Fruit fly (Drosophila melanogaster) whole organism, larva: ENCODE measurements around the gene CG4586.

Experiments
- noc ChIP-seq: fragments of 200-800 bp; sonication (Bioruptor generic); optimal IDR thresholded peaks from 3 replicates; lab custom pipeline; 2019; ENCODE audit warnings: missing biosample characterization, mild to moderate bottlenecking, missing genetic modification characterization, moderate library complexity

CG4586 gene

dm6 chrX:7000444-7001134 is 30.9 kb downstream of the CG4586 start:
- peak; percentile 54 for TF ChIP-seq noc

dm6 chrX:7001135-7001769 is 31.5 kb downstream of the CG4586 start:
- peak; percentile 27 for TF ChIP-seq noc

DNA sequence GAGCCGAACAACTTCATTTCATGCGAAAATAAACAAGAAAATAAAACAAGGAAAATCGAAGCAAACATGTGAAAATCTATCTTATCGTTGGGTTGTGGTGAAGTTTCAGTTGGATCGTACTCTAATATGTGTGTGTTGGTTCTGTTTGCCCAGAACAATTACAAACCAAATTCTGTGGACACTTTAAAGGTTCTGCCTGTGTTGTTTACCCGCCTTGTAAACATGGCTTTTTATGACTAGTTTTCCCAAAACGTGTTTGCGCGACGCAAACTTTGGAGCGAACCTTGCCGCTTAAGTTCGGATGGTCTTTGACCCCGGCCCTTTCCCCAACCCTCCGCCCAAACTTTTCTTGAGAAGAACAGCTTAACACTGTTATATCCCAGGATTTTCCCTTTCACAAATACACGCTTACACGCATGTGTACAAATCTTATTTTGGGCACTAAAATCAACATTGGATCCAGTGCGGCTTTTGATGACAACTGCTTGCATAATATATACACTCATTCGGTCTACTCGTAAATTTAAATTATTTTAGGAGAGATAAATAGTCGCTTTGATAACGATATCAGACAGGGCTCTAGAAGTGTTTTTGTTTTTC is 34.5 kb downstream of the CG4586 start:
- no peak for TF ChIP-seq noc

- no peak for TF ChIP-seq noc
Measured at dm6 chrX:7005444-7005843, 35.7 kb downstream of the CG4586 start.

- no peak for TF ChIP-seq noc
Measured at dm6 chrX:7007693-7008092, 38.0 kb downstream of the CG4586 start.

DNA sequence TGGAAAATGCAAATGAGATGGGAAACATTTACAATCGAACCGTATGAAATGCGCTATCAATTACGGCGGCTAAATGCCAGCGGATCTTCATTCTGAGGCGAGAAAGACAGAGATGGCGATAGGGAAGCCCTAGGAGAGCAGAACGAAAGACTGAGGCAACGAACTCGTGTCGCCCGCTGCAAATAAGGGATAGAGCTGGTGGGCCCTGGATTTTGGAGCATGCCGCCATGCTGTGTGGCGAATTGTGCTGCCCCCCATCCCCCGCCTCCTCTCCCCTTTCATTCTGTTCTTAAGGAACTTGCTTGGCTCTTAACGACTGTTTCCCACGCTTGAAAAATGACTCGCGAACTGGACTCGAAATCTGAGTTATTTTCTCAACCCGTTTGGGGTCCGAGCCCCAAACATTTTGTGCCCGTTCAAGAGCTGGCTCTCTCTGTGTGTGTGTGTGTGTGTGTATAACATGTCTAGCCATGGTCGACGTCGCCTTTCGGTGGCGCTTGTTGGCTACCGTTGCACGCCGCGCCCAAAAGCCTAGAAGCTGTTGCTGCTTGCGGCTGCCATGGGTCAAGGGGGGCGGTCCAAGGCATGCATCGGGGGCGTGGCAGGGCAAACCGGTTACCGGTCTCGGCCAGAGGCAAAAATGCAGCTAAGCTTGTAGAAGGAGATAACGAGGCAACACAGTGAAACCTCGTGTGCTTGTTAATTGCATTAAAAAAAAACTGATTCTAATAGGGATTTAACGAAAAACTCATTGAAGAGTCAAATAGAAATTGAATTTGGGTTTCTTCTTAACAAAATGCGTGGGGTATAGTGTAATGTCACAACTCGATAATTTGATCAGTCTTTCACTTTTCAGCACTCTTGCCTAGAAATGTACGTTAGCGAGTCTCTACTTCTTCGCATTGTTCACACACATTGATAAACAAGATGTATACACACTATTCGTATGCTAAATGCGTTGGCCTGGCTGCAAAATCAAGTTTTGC is 38.7 kb downstream of the CG4586 start:
- TF ChIP-seq noc: no peak

dm6 chrX:7011063-7011743 is 41.5 kb downstream of the CG4586 start, which contains the start of the genes cm, sloth1 and sloth2:
TSS of gene cm (minus strand) at chrX:7011145.
TSS of gene sloth1 (plus strand) at chrX:7011357.
TSS of gene sloth2 (plus strand) at chrX:7011357.
- peak; percentile 85 for TF ChIP-seq noc

- TF ChIP-seq noc: peak; percentile 75
Measured at dm6 chrX:7013320-7014214, 43.8 kb downstream of the CG4586 start, which contains the start of the genes CG3032 and CG4593. TSS of gene CG3032 (minus strand) at chrX:7013881. TSS of gene CG4593 (plus strand) at chrX:7013887.

- no peak for TF ChIP-seq noc
Measured at dm6 chrX:7014931-7015428, 45.3 kb downstream of the CG4586 start.
